Worm (Caenorhabditis elegans): ENCODE results near the gene sams-3.

sams-3 gene

ce11 chrIV:5855608-5856007 is 7.2 kb downstream of the sams-3 start:
- TF ChIP-seq dox-1 (GFP tag; IDR thresholded peaks at IDR 0.05), result no peak
- no peak for TF ChIP-seq F55B11.4 (tag; optimal IDR thresholded peaks at IDR 0.05; ENCODE audit: borderline replicate concordance, insufficient read depth)
- no peak for TF ChIP-seq sptf-2 (GFP tag; optimal IDR thresholded peaks at IDR 0.05)
- TF ChIP-seq egl-18 (GFP tag; IDR thresholded peaks at IDR 0.05), result no peak
- no peak for TF ChIP-seq zim-3 (tag; optimal IDR thresholded peaks at IDR 0.05)
- no peak for TF ChIP-seq B0019.2 (GFP tag; conservative IDR thresholded peaks at IDR 0.05)
- TF ChIP-seq dpl-1 (GFP tag; optimal IDR thresholded peaks at IDR 0.05), result no peak

ce11 chrIV:5856975-5857374 is 8.5 kb downstream of the sams-3 start:
- TF ChIP-seq F37B4.10 (GFP tag; IDR thresholded peaks at IDR 0.05), result no peak
- TF ChIP-seq ceh-100 (GFP tag; IDR thresholded peaks at IDR 0.05), result no peak
- TF ChIP-seq bed-1 (GFP tag; IDR thresholded peaks at IDR 0.05), result no peak
- no peak for TF ChIP-seq egl-44 (GFP tag; IDR thresholded peaks at IDR 0.05)
- TF ChIP-seq zim-3 (tag; optimal IDR thresholded peaks at IDR 0.05), result no peak
- TF ChIP-seq mes-4 (tag; optimal IDR thresholded peaks at IDR 0.05), result no peak
- TF ChIP-seq hmg-20 (GFP tag; IDR thresholded peaks at IDR 0.05), result no peak
- TF ChIP-seq ceh-40 (GFP tag; IDR thresholded peaks at IDR 0.05), result no peak
- TF ChIP-seq unc-130 (GFP tag; optimal IDR thresholded peaks at IDR 0.05), result no peak

DNA sequence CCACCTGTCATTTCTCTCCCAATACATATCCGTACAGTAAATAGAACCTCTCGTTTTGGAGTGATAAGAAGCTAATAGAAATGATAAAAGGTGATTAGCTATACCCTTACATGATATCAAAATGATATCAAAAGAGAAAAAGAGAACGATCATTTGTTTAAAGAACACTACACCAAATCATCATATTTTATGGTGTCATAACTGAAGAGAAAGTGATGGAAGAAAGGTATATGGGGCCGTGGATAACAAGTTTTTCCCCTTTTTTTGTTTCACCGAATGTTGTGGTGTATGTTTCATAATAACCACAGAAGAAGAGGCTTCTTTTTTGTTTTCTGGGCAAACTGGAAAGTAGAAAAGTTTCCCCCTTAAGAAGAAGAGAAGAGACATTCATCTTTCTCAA is 9.8 kb downstream of the sams-3 start:
- TF ChIP-seq lin-26 (GFP tag; IDR thresholded peaks at IDR 0.05) (no peak), lag-1 (GFP tag; IDR thresholded peaks at IDR 0.05) (no peak), B0336.3 (GFP tag; IDR thresholded peaks at IDR 0.05) (no peak), unc-62 (GFP tag; optimal IDR thresholded peaks at IDR 0.05) (no peak), nfya-1 (tag; optimal IDR thresholded peaks at IDR 0.05; ENCODE audit: borderline replicate concordance, insufficient read depth) (no peak)

- TF ChIP-seq F39B2.1 (GFP tag; IDR thresholded peaks at IDR 0.05), result no peak
- TF ChIP-seq ets-4 (GFP tag; optimal IDR thresholded peaks at IDR 0.05), result no peak
- no peak for TF ChIP-seq attf-6 (GFP tag; IDR thresholded peaks at IDR 0.05)
- no peak for TF ChIP-seq mel-28 (tag; optimal IDR thresholded peaks at IDR 0.05; ENCODE audit: borderline replicate concordance)
- TF ChIP-seq bed-2 (GFP tag; IDR thresholded peaks at IDR 0.05), result no peak
- TF ChIP-seq unc-130 (GFP tag; optimal IDR thresholded peaks at IDR 0.05), result no peak
- TF ChIP-seq B0336.3 (GFP tag; IDR thresholded peaks at IDR 0.05), result no peak
- TF ChIP-seq somi-1 (GFP tag; optimal IDR thresholded peaks at IDR 0.05), result no peak
- TF ChIP-seq ztf-3 (GFP tag; optimal IDR thresholded peaks at IDR 0.05), result no peak
- TF ChIP-seq nfya-2 (GFP tag; IDR thresholded peaks at IDR 0.05), result no peak
Observed at ce11 chrIV:5859876-5860275, 11.4 kb downstream of the sams-3 start, which contains the start of gene C06E7.4. Gene C06E7.4 (minus strand): TSS chrIV:5859976.

- TF ChIP-seq akir-1 (GFP tag; optimal IDR thresholded peaks at IDR 0.05), result no peak
- TF ChIP-seq dox-1 (GFP tag; IDR thresholded peaks at IDR 0.05), result no peak
- no peak for TF ChIP-seq F39B2.1 (GFP tag; IDR thresholded peaks at IDR 0.05)
- no peak for TF ChIP-seq lsl-1 (GFP tag; optimal IDR thresholded peaks at IDR 0.05)
- no peak for TF ChIP-seq F57A8.1 (GFP tag; optimal IDR thresholded peaks at IDR 0.05)
- no peak for TF ChIP-seq xnd-1 (tag; optimal IDR thresholded peaks at IDR 0.05)
- no peak for TF ChIP-seq egrh-3 (GFP tag; IDR thresholded peaks at IDR 0.05)
- no peak for TF ChIP-seq F49E8.2 (tag; optimal IDR thresholded peaks at IDR 0.05; ENCODE audit: insufficient read depth)
- TF ChIP-seq lir-1 (GFP tag; conservative IDR thresholded peaks at IDR 0.05), result no peak
Observed at ce11 chrIV:5860762-5861161, 12.3 kb downstream of the sams-3 start.

All from whole organism, young adult.